Fruit fly (Drosophila melanogaster) whole organism, prepupa: Measurements from ENCODE around the gene gammaCOP.
A peak's percentile ranks its signal among the peaks of the same experiment; 100 is the strongest.

Experiments used
- Blimp-1 ChIP-seq: fragments of 200-800 bp; sonication (Bioruptor generic); optimal IDR thresholded peaks from 3 replicates; lab custom pipeline; 2017; ENCODE audit warnings: missing biosample characterization, missing genetic modification characterization, mild to moderate bottlenecking, moderate library complexity, missing genetic modification reagents
- CG10631 ChIP-seq: fragments of 200-800 bp; sonication (Bioruptor generic); optimal IDR thresholded peaks from 2 replicates; lab custom pipeline; 2016; ENCODE audit warnings: missing biosample characterization, missing genetic modification characterization
- CG10669 ChIP-seq: fragments of 200-800 bp; sonication (Bioruptor generic); optimal IDR thresholded peaks from 3 replicates; lab custom pipeline; 2018; ENCODE audit warnings: missing biosample characterization, mild to moderate bottlenecking, missing genetic modification characterization, moderate library complexity
- CG11294 ChIP-seq: fragments of 200-800 bp; sonication (Bioruptor generic); IDR thresholded peaks from 2 replicates; pipeline ENCODE4 v1.3.6; 2022; ENCODE audit warnings: missing biosample characterization, missing genetic modification characterization
- CG11762 ChIP-seq: fragments of 200-800 bp; sonication (Bioruptor generic); optimal IDR thresholded peaks from 3 replicates; lab custom pipeline; 2016; ENCODE audit warnings: missing biosample characterization, missing genetic modification characterization; ENCODE audit not compliant: insufficient read depth
- CG15336 ChIP-seq: fragments of 200-800 bp; sonication (Bioruptor generic); IDR thresholded peaks from 2 replicates; pipeline ENCODE4 v1.3.6; 2022; ENCODE audit warnings: missing biosample characterization, missing genetic modification characterization
- CG1621 ChIP-seq: fragments of 200-800 bp; sonication (Bioruptor generic); optimal IDR thresholded peaks from 3 replicates; lab custom pipeline; 2018; ENCODE audit warnings: missing biosample characterization, mild to moderate bottlenecking, missing genetic modification characterization
- CG16779 ChIP-seq: fragments of 200-800 bp; sonication (Bioruptor generic); optimal IDR thresholded peaks from 3 replicates; lab custom pipeline; 2017; ENCODE audit warnings: missing biosample characterization, mild to moderate bottlenecking, missing genetic modification characterization
- CG31627 ChIP-seq: fragments of 200-800 bp; sonication (Bioruptor generic); optimal IDR thresholded peaks from 3 replicates; lab custom pipeline; 2016; ENCODE audit warnings: missing biosample characterization, missing genetic modification characterization
- CG32006 ChIP-seq: fragments of 200-800 bp; sonication (Bioruptor generic); optimal IDR thresholded peaks from 3 replicates; lab custom pipeline; 2017; ENCODE audit warnings: missing biosample characterization, mild to moderate bottlenecking, missing genetic modification characterization
- CG6792 ChIP-seq: fragments of 200-800 bp; sonication (Bioruptor generic); optimal IDR thresholded peaks from 3 replicates; lab custom pipeline; 2016; ENCODE audit warnings: missing biosample characterization, missing genetic modification characterization
- CG7368 ChIP-seq: fragments of 200-800 bp; sonication (Bioruptor generic); optimal IDR thresholded peaks from 3 replicates; lab custom pipeline; 2016; ENCODE audit warnings: missing biosample characterization, missing genetic modification characterization
- CG8119 ChIP-seq: fragments of 200-800 bp; sonication (Bioruptor generic); IDR thresholded peaks from 3 replicates; pipeline ENCODE4 v1.3.6; 2022; ENCODE audit warnings: missing biosample characterization, missing genetic modification characterization
- CG8319 ChIP-seq: fragments of 200-800 bp; sonication (Bioruptor generic); optimal IDR thresholded peaks from 3 replicates; lab custom pipeline; 2016; ENCODE audit warnings: missing biosample characterization, missing genetic modification characterization
- CG8632 ChIP-seq: fragments of 200-800 bp; sonication (Bioruptor generic); optimal IDR thresholded peaks from 3 replicates; lab custom pipeline; 2016; ENCODE audit warnings: missing biosample characterization, missing genetic modification characterization
- Eip78C ChIP-seq: fragments of 200-800 bp; sonication (Bioruptor generic); peaks from one replicate; lab custom pipeline; 2016; ENCODE audit warnings: missing biosample characterization, missing genetic modification characterization
- Eip93F ChIP-seq: fragments of 200-800 bp; sonication (Bioruptor generic); optimal IDR thresholded peaks from 2 replicates; lab custom pipeline; 2016; ENCODE audit warnings: missing biosample characterization, mild to moderate bottlenecking, missing genetic modification characterization
- Ets21C ChIP-seq: fragments of 200-800 bp; sonication (Bioruptor generic); optimal IDR thresholded peaks from 3 replicates; lab custom pipeline; 2016; ENCODE audit warnings: missing biosample characterization, missing genetic modification characterization
- Hr38 ChIP-seq: sonication (Bioruptor generic); optimal IDR thresholded peaks from 2 replicates; lab custom pipeline; 2016; ENCODE audit warnings: missing biosample characterization, missing genetic modification characterization
- Hr39 ChIP-seq: fragments of 200-800 bp; sonication (Bioruptor generic); optimal IDR thresholded peaks from 2 replicates; lab custom pipeline; 2016; ENCODE audit warnings: missing biosample characterization, missing genetic modification characterization
- Lpt ChIP-seq: fragments of 200-800 bp; sonication (Bioruptor generic); optimal IDR thresholded peaks from 3 replicates; lab custom pipeline; 2016; ENCODE audit warnings: missing biosample characterization, missing genetic modification characterization
- Met ChIP-seq: fragments of 200-800 bp; sonication (Bioruptor generic); optimal IDR thresholded peaks from 3 replicates; lab custom pipeline; 2016; ENCODE audit warnings: missing biosample characterization, missing genetic modification characterization
- OdsH ChIP-seq: fragments of 200-800 bp; sonication (Bioruptor generic); optimal IDR thresholded peaks from 3 replicates; lab custom pipeline; 2016; ENCODE audit warnings: missing biosample characterization, missing genetic modification characterization
- Smox ChIP-seq: fragments of 200-800 bp; sonication (Bioruptor generic); optimal IDR thresholded peaks from 3 replicates; lab custom pipeline; 2016; ENCODE audit warnings: missing biosample characterization, missing genetic modification characterization
- Sox15 ChIP-seq: fragments of 200-800 bp; sonication (Bioruptor generic); optimal IDR thresholded peaks from 3 replicates; lab custom pipeline; 2016; ENCODE audit warnings: missing biosample characterization, missing genetic modification characterization
- achi ChIP-seq: fragments of 200-800 bp; sonication (Bioruptor generic); optimal IDR thresholded peaks from 3 replicates; lab custom pipeline; 2016; ENCODE audit warnings: missing biosample characterization, missing genetic modification characterization
- acj6 ChIP-seq: fragments of 200-800 bp; sonication (Bioruptor generic); optimal IDR thresholded peaks from 3 replicates; lab custom pipeline; 2016; ENCODE audit warnings: missing biosample characterization, missing genetic modification characterization
- cyc ChIP-seq: fragments of 200-800 bp; sonication (Bioruptor generic); optimal IDR thresholded peaks from 3 replicates; lab custom pipeline; 2016; ENCODE audit warnings: missing biosample characterization, missing genetic modification characterization
- dac ChIP-seq: fragments of 200-800 bp; sonication (Bioruptor generic); optimal IDR thresholded peaks from 2 replicates; lab custom pipeline; 2017; ENCODE audit warnings: missing biosample characterization, mild to moderate bottlenecking, missing genetic modification characterization
- dsx ChIP-seq: fragments of 200-800 bp; optimal IDR thresholded peaks from 3 replicates; lab custom pipeline; 2019; ENCODE audit warnings: missing biosample characterization, mild to moderate bottlenecking, missing genetic modification characterization, moderate library complexity; ENCODE audit not compliant: poor library complexity, severe bottlenecking
- esn ChIP-seq: fragments of 200-800 bp; sonication (Bioruptor generic); optimal IDR thresholded peaks from 2 replicates; lab custom pipeline; 2016; ENCODE audit warnings: missing biosample characterization, mild to moderate bottlenecking, missing genetic modification characterization, moderate library complexity
- fd59A ChIP-seq: fragments of 200-800 bp; sonication (Bioruptor generic); optimal IDR thresholded peaks from 2 replicates; lab custom pipeline; 2017; ENCODE audit warnings: missing biosample characterization, mild to moderate bottlenecking, missing genetic modification characterization, missing genetic modification reagents
- fkh ChIP-seq: fragments of 200-800 bp; sonication (Bioruptor generic); optimal IDR thresholded peaks from 3 replicates; lab custom pipeline; 2017; ENCODE audit warnings: missing biosample characterization, mild to moderate bottlenecking, missing genetic modification characterization, moderate library complexity
- lz ChIP-seq: fragments of 200-800 bp; sonication (Bioruptor generic); optimal IDR thresholded peaks from 3 replicates; lab custom pipeline; 2016; ENCODE audit warnings: missing biosample characterization, missing genetic modification characterization
- net ChIP-seq: fragments of 200-800 bp; sonication (Bioruptor generic); optimal IDR thresholded peaks from 3 replicates; lab custom pipeline; 2016; ENCODE audit warnings: missing biosample characterization, missing genetic modification characterization
- pdm3 ChIP-seq: fragments of 200-800 bp; sonication (Bioruptor generic); optimal IDR thresholded peaks from 3 replicates; lab custom pipeline; 2016; ENCODE audit warnings: missing biosample characterization, missing genetic modification characterization
- salr ChIP-seq, 2 experiments: fragments of 200-800 bp; sonication (Bioruptor generic); optimal IDR thresholded peaks; 3 replicates each; lab custom pipeline; 2016 to 2018; ENCODE audit warnings: missing biosample characterization in 2 of 2, missing genetic modification characterization in 2 of 2, mild to moderate bottlenecking in 1 of 2
- spab ChIP-seq: fragments of 200-800 bp; sonication (Bioruptor generic); optimal IDR thresholded peaks from 2 replicates; lab custom pipeline; 2017; ENCODE audit warnings: missing biosample characterization, mild to moderate bottlenecking, missing genetic modification characterization, missing genetic modification reagents
- svp ChIP-seq: fragments of 200-800 bp; sonication (Bioruptor generic); peaks from one replicate; lab custom pipeline; 2016; ENCODE audit warnings: missing biosample characterization, missing genetic modification characterization
- topi ChIP-seq: fragments of 200-800 bp; sonication (Bioruptor generic); optimal IDR thresholded peaks from 3 replicates; lab custom pipeline; 2016; ENCODE audit warnings: missing biosample characterization, missing genetic modification characterization

gammaCOP gene

DNA sequence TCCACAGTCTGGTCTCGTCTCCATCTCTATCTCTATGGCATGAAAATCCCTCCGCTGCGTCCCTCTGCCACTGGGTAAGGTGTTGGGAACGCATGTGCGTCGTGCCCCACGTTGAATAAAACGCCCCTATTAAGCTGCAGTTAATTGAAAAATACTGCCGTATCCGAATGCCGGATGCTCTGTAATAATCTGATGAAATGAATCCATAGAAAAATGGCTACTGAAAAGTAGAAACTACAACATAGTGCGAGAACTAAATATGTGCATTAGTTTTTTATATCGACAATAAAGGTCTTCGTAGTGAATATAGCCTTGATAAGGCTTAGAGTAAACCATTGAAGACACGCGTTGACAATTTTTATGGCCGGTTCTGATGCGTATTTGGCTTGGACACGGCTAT lies 5.2 kb upstream of the gammaCOP start (continued):
- no peak for TF ChIP-seq esn
- TF ChIP-seq CG8632 (GFP tag; lab: Kevin White, UChicago), result peak; percentile 40
- peak; percentile 26 for TF ChIP-seq Lpt (GFP tag; lab: Kevin White, UChicago)
- peak; percentile 35 for TF ChIP-seq CG7368 (GFP tag; lab: Kevin White, UChicago)
- TF ChIP-seq svp (GFP tag; lab: Kevin White, UChicago), result no peak
- no peak for TF ChIP-seq Hr38 (GFP tag; lab: Kevin White, UChicago)
- TF ChIP-seq CG10669 (GFP tag; lab: Kevin White, UChicago), result peak; percentile 74
- peak; percentile 51 for TF ChIP-seq net (GFP tag; lab: Kevin White, UChicago)
- no peak for TF ChIP-seq CG8319 (GFP tag; lab: Kevin White, UChicago)
- TF ChIP-seq CG32006 (GFP tag; lab: Kevin White, UChicago), result peak; percentile 83
- TF ChIP-seq Blimp-1 (GFP tag; lab: Kevin White, UChicago), result no peak
- no peak for TF ChIP-seq Eip93F (GFP tag; lab: Kevin White, UChicago)
- TF ChIP-seq Ets21C (GFP tag; lab: Kevin White, UChicago), result no peak
- TF ChIP-seq dsx (GFP tag; lab: Kevin White, UChicago), result peak; percentile 84

DNA sequence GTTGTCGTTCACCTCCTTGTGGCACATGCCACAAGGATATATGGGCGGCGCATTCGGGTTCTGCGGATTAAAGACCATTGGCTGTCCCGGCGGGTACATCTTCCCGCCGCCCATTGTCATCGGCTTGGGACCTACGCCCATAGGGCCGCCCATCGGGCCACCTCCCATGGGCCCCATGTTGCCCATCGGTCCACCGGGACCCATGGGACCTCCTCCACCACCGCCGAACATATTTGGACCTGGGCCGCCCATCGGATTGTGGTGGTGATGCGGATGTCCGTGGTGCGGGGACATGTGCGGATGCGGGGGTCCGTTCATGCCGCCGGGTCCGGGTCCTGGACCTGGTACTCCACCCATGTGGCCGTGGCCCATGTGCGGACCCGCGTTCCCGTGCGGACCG lies 5.4 kb downstream of the gammaCOP start:
- TF ChIP-seq CG10669 (GFP tag; lab: Kevin White, UChicago), result no peak
- TF ChIP-seq achi (GFP tag; lab: Kevin White, UChicago), result no peak
- TF ChIP-seq Sox15 (GFP tag; lab: Kevin White, UChicago), result no peak
- no peak for TF ChIP-seq CG11762 (GFP tag; lab: Kevin White, UChicago)
- TF ChIP-seq salr (GFP tag; optimal IDR thresholded peaks at IDR 0.05; lab: Kevin White, UChicago), result no peak
- TF ChIP-seq CG8632 (GFP tag; lab: Kevin White, UChicago), result no peak
- TF ChIP-seq CG6792 (GFP tag; lab: Kevin White, UChicago), result no peak
- TF ChIP-seq net (GFP tag; lab: Kevin White, UChicago), result no peak
- no peak for TF ChIP-seq Smox (GFP tag; lab: Kevin White, UChicago)
- TF ChIP-seq Eip78C, result no peak
- no peak for TF ChIP-seq Met
- no peak for TF ChIP-seq CG1621 (tag; lab: Kevin White, UChicago)
- TF ChIP-seq pdm3 (GFP tag; lab: Kevin White, UChicago), result no peak
- TF ChIP-seq topi (GFP tag; lab: Kevin White, UChicago), result no peak
- no peak for TF ChIP-seq esn

DNA sequence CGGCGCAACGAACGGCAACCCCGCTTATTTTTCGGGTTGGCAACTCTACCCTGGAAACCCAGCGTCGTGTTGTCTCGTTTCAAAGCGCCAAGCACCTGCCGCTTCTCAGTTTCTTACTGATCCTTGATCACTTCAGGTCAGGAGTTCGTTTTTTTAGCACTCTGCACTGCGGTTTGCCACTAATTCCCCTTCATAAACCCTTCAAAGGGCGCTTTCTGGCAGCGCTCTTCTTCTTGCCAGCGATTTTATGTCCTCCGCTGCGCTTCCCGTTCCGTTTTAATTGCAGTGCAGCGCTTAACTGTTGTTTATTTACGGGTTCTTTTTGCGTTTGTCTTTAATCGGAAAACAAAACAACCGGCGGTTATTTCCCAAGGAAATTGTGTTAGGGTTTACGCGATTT lies 8.1 kb downstream of the gammaCOP start:
- TF ChIP-seq CG15336 (GFP tag; lab: Robert Waterston, UW) (no peak), Smox (GFP tag; lab: Kevin White, UChicago) (no peak)

DNA sequence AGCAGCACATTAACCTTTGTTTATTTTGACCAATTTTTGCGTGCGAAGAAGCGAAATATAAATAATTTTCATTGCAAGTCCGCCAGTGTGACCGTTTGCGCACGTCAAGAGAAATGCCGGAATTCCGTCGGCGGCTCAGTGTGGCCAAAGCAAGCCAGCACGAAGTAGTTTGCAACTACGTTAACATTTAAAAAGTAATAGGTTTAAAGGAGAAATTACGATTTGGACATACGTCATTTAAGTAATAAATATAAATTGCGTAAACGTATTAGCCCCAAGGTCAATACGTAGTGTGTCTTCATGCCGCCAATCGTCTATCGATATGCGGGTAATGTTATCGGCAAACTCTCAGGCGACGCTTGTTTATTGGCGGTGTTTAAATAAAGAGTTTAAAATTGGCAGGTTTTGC lies 8.6 kb downstream of the gammaCOP start, which contains the start of the genes pygo and rod:
TSS of gene pygo (minus strand) at position 114 of the 409 bp plus-strand sequence.
TSS of gene rod (plus strand) at position 366 of the 409 bp plus-strand sequence.
- TF ChIP-seq cyc (GFP tag; lab: Kevin White, UChicago) (no peak), Eip78C (peak; percentile 78), Hr38 (GFP tag; lab: Kevin White, UChicago) (no peak), CG10631 (no peak), CG1621 (tag; lab: Kevin White, UChicago) (peak; percentile 40), CG8632 (GFP tag; lab: Kevin White, UChicago) (no peak), fd59A (GFP tag; lab: Kevin White, UChicago) (no peak), CG11294 (GFP tag; lab: Robert Waterston, UW) (no peak), OdsH (GFP tag; lab: Kevin White, UChicago) (no peak), Sox15 (GFP tag; lab: Kevin White, UChicago) (no peak), fkh (GFP tag; lab: Kevin White, UChicago) (peak; percentile 7), esn (peak; percentile 20)

DNA sequence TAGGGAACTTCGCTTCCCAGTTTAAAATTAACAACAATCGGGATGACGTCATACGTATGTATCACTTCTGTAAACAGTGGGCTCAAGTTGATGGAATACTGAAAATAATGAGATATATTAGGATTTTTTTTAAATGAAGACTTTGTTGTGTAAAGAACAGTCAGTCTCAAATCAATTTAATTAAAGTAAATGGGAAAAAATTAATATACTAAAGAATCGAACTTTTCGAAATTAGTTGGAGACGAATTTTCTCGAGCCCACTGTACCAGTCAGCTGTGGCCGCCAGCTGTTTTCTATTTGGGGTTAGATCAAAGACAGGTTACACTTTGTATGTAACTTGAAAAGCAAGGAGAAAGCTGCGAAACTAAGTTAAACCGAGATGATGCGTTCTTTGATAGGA lies 16.4 kb downstream of the gammaCOP start, which contains the start of gene CG1635:
TSS of gene CG1635 (plus strand) at position 300 of the 400 bp plus-strand sequence.
- TF ChIP-seq CG7368 (GFP tag; lab: Kevin White, UChicago), result peak; percentile 97
- TF ChIP-seq dsx (GFP tag; lab: Kevin White, UChicago), result peak; percentile 87
- TF ChIP-seq pdm3 (GFP tag; lab: Kevin White, UChicago), result peak; percentile 98
- TF ChIP-seq Hr38 (GFP tag; lab: Kevin White, UChicago), result peak; percentile 76
- peak; percentile 98 for TF ChIP-seq CG10631
- TF ChIP-seq CG6792 (GFP tag; lab: Kevin White, UChicago), result peak; percentile 97
- TF ChIP-seq CG8119 (GFP tag; lab: Robert Waterston, UW), result peak; percentile 100
- TF ChIP-seq cyc (GFP tag; lab: Kevin White, UChicago), result peak; percentile 96
- TF ChIP-seq topi (GFP tag; lab: Kevin White, UChicago), result peak; percentile 98
- TF ChIP-seq CG10669 (GFP tag; lab: Kevin White, UChicago), result peak; percentile 96
- peak; percentile 94 for TF ChIP-seq spab (GFP tag; lab: Kevin White, UChicago)
- TF ChIP-seq acj6 (GFP tag; lab: Kevin White, UChicago), result peak; percentile 98
- peak; percentile 94 for TF ChIP-seq CG16779 (tag; lab: Kevin White, UChicago)
- peak; percentile 92 for TF ChIP-seq Blimp-1 (GFP tag; lab: Kevin White, UChicago)
- peak; percentile 98 for TF ChIP-seq dac
- peak; percentile 97 for TF ChIP-seq CG11762 (GFP tag; lab: Kevin White, UChicago)
- TF ChIP-seq esn, result peak; percentile 99
- peak; percentile 98 for TF ChIP-seq Hr39 (GFP tag; lab: Kevin White, UChicago)
- TF ChIP-seq CG31627, result peak; percentile 97
- peak; percentile 99 for TF ChIP-seq lz (GFP tag; lab: Kevin White, UChicago)
- TF ChIP-seq CG1621 (tag; lab: Kevin White, UChicago), result peak; percentile 96
